Fruit fly (Drosophila melanogaster) Kc167 (cell line): ENCODE data around the gene Tak1.

Experiments
- Myc ChIP-seq: fragments of >200 bp; optimal IDR thresholded peaks from 2 replicates; lab custom pipeline; 2017; ENCODE audit warnings: missing external identifiers
- Sin3A ChIP-seq: fragments of >200 bp; optimal IDR thresholded peaks from 2 replicates; lab custom pipeline; 2018; ENCODE audit warnings: missing external identifiers
- h ChIP-seq: fragments of >200 bp; optimal IDR thresholded peaks from 3 replicates; lab custom pipeline; 2018; ENCODE audit warnings: missing external identifiers
- insv ChIP-seq: fragments of >200 bp; optimal IDR thresholded peaks from 3 replicates; lab custom pipeline; 2018; ENCODE audit warnings: missing external identifiers
- psq ChIP-seq: fragments of >200 bp; optimal IDR thresholded peaks from 2 replicates; lab custom pipeline; 2017; ENCODE audit warnings: missing external identifiers
- ttk ChIP-seq: sonication (Bioruptor generic); optimal IDR thresholded peaks from 2 replicates; lab custom pipeline; 2017; ENCODE audit warnings: missing external identifiers

The Tak1 gene

DNA sequence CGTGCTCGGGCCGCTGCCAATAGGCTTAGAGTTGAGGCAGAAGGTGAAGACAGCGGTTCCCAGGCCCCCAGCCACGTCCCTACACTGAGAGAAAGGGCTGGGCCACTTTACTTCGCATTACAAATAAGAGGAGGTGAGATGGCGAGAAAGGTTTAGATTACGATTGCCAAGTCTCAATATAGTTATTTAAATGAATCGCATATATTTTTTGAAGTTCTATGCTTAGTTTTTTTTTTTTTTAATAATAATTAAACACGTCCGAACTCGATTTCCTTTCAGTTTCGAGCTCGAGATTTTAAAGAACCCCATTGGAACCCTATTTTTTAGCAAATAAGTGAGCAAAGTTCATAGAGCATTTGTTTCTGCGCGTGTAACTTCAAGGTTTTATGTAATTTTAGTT is 16.9 kb downstream of the Tak1 start:
- no peak for TF ChIP-seq psq (lab: Kevin White, UChicago)
- no peak for TF ChIP-seq h
- no peak for TF ChIP-seq Myc (lab: Kevin White, UChicago)
- TF ChIP-seq Sin3A (lab: Kevin White, UChicago), result no peak
- TF ChIP-seq ttk, result no peak
- no peak for TF ChIP-seq insv (lab: Kevin White, UChicago)

dm6 chrX:20505897-20506296 is 18.8 kb downstream of the Tak1 start:
- TF ChIP-seq Sin3A (lab: Kevin White, UChicago) (no peak), insv (lab: Kevin White, UChicago) (no peak), h (no peak), ttk (no peak), psq (lab: Kevin White, UChicago) (no peak), Myc (lab: Kevin White, UChicago) (no peak)

- TF ChIP-seq Myc (lab: Kevin White, UChicago) (no peak), psq (lab: Kevin White, UChicago) (no peak), Sin3A (lab: Kevin White, UChicago) (no peak), insv (lab: Kevin White, UChicago) (no peak), h (no peak), ttk (no peak)
Measured at dm6 chrX:20503504-20503829, 21.3 kb downstream of the Tak1 start.

DNA sequence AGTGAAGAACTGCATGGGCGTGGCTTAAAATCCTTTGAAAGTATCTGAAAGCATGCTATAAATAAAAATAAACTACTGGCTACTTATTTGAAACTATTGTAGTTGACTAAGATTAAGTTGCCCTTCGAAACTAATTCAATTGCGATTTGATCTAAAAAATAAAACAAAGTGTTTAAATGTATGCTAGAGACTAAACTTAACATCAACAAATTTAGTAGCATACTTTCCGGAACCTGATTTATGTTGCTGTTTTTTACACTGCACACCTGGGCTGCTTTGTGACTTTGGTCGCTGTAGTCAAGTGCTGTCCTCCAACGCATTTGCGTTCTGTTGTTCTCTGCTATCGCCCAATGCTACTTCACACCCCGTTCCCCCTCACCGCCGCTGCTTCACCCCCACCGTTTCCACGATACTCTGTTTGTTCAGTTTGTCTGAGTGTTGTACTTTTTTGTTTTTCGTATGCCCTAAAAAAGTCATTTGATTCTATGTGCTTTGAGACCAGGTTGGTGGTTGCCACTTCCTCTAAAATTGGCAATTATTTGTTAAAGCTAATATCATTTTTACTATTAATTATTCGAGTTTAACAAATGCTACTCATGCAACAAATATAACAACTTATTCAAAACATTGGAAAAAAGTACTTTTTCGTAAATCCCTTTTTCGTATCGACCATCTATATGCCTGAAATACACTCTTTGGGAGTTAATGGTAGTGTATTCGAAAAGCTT is 21.8 kb downstream of the Tak1 start:
- TF ChIP-seq insv (lab: Kevin White, UChicago) (no peak), ttk (no peak), Myc (lab: Kevin White, UChicago) (no peak)

DNA sequence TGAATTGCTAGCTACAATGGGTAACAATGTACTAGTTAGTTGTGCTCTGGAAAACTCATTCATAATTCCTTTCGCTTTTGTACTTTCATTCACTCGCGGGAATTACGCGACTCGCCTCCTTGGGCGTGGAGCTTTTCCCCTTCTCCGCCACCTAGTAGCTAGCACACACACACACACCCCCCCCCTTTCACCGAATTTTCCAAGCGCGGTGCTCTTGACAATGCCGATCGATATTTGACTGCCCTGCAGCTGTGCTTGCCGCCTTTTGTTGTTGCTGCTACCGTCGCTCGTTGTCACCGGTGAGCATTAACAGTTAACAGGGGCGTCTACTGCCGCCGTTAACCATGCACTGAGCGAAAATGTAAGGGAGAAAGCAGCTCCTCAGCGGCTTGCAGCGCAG is 22.5 kb downstream of the Tak1 start:
- no peak for TF ChIP-seq ttk
- TF ChIP-seq psq (lab: Kevin White, UChicago), result no peak
- TF ChIP-seq Myc (lab: Kevin White, UChicago), result no peak
- TF ChIP-seq insv (lab: Kevin White, UChicago), result no peak

dm6 chrX:20501640-20502039 is 23.1 kb downstream of the Tak1 start:
- TF ChIP-seq ttk (no peak), h (no peak), psq (lab: Kevin White, UChicago) (no peak), Myc (lab: Kevin White, UChicago) (no peak), insv (lab: Kevin White, UChicago) (no peak), Sin3A (lab: Kevin White, UChicago) (no peak)

dm6 chrX:20501040-20501609 is 23.6 kb downstream of the Tak1 start:
- no peak for TF ChIP-seq psq (lab: Kevin White, UChicago)
- TF ChIP-seq insv (lab: Kevin White, UChicago), result no peak
- TF ChIP-seq Sin3A (lab: Kevin White, UChicago), result no peak
- TF ChIP-seq h, result no peak
- TF ChIP-seq ttk, result no peak
- TF ChIP-seq Myc (lab: Kevin White, UChicago), result no peak

dm6 chrX:20499802-20500201 is 24.9 kb downstream of the Tak1 start:
- TF ChIP-seq Sin3A (lab: Kevin White, UChicago) (no peak), h (no peak), insv (lab: Kevin White, UChicago) (no peak), psq (lab: Kevin White, UChicago) (no peak), ttk (no peak), Myc (lab: Kevin White, UChicago) (no peak)

dm6 chrX:20498989-20499388 is 25.7 kb downstream of the Tak1 start:
- TF ChIP-seq Myc (lab: Kevin White, UChicago), result no peak
- TF ChIP-seq insv (lab: Kevin White, UChicago), result no peak
- TF ChIP-seq h, result no peak

DNA sequence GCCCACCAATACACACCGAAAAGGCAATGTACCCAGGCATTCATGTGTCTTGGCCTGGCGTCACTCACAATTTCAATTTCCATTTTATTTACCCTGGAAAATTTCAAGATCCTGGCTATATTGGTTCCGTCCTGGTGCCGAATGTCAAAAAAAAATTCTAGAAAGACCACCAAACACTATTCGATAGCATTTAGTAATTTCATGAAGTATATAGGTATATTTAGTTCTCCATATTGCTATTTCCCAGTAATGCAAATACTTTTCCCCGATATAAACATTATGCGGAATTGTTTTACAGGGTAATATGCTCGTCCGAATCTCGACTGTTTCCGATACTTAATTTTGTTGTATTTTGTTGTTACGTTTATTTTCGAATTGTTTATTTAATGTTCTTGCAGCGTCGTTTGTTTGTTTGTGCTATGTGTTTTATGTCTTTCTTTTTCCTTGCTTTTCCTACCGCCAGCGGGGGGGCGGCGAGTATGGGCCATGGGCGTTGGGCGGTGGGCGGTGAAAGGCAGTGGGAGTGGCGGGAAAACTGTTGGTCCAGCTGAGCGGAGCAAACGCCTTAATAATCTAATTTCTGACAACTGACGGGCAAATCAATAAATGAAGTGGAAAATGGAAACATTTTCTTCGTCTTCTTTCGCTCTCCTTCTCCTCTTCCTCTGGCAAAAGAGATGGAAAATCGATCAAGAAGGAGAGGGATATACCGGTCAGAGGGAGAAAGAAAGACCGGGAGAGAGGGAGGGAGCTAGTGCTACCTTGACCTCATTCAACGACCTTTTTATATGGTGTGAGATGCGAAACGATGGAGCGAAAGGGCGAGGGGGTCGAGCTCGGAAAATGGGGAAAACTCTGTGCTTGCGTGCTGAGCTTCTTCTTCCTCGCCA is 28.7 kb downstream of the Tak1 start:
- TF ChIP-seq Myc (lab: Kevin White, UChicago) (no peak), ttk (no peak), psq (lab: Kevin White, UChicago) (no peak), Sin3A (lab: Kevin White, UChicago) (no peak), insv (lab: Kevin White, UChicago) (no peak), h (no peak)

DNA sequence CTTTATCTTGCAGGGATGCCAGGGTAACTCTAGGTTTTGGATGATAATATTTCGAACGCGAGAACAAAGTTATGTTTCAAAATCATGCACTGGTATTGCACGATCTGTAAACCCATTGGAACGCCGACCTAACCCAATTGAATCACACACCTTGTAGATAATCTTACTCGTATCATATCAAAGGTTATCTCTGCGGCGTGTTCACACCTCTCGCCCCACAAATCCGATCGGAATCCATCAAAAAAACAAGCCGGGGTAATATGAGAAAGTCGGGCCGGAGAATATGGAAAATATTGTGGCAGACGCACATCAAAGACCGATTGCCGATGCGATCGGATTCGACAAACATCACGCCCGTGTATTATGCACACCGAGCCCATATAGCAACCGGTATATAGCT is 29.6 kb downstream of the Tak1 start:
- TF ChIP-seq Sin3A (lab: Kevin White, UChicago) (no peak), ttk (no peak), psq (lab: Kevin White, UChicago) (no peak), insv (lab: Kevin White, UChicago) (no peak), h (no peak), Myc (lab: Kevin White, UChicago) (no peak)

dm6 chrX:20492672-20493071 is 32.1 kb downstream of the Tak1 start:
- TF ChIP-seq psq (lab: Kevin White, UChicago) (no peak), h (no peak), insv (lab: Kevin White, UChicago) (no peak), ttk (no peak), Sin3A (lab: Kevin White, UChicago) (no peak), Myc (lab: Kevin White, UChicago) (no peak)
